Worm (Caenorhabditis elegans) whole organism, L4/young adult: ENCODE measurements around the gene C27D6.1.

ENCODE experiments used
- W03F9.2 ChIP-seq: fragments of 150-350 bp; optimal IDR thresholded peaks from 2 replicates; lab custom pipeline; 2014; ENCODE audit warnings: missing biosample characterization, missing genetic modification characterization
- dao-5 ChIP-seq: sonication (generic microtip); optimal IDR thresholded peaks from 2 replicates; lab custom pipeline; 2016; ENCODE audit warnings: missing genotype, missing genetic modification characterization, moderate library complexity, missing compliant biosample characterization
- him-1 ChIP-seq: sonication (generic microtip); optimal IDR thresholded peaks from 2 replicates; lab custom pipeline; 2016; ENCODE audit warnings: missing genotype, missing genetic modification reagents, missing genetic modification characterization, missing compliant biosample characterization

DNA sequence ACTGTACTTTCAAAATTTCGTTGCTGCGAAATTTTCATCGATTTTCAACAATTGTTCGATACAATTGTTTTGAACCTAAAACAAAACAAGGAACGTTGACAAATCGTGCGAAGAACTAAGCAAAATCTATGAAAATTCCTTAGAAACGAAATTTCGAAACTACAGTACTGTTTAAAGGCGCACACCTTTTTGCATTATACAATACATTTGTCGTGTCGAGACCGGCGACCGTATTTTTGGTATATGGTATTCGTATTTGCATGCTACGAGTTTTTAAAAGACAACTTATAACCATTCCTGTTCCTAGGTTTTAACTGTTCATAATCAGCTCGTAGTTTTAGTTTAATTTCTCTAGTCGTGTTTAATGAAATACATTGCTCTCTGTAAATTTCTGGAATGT lies 6.1 kb downstream of the C27D6.1 start:
- no peak for TF ChIP-seq W03F9.2 (tag; lab: Kevin White, UChicago)
- no peak for TF ChIP-seq him-1 (tag; lab: Kevin White, UChicago)
- no peak for TF ChIP-seq dao-5
